Fruit fly (Drosophila melanogaster): ENCODE results near the gene KFase.

The KFase gene

DNA sequence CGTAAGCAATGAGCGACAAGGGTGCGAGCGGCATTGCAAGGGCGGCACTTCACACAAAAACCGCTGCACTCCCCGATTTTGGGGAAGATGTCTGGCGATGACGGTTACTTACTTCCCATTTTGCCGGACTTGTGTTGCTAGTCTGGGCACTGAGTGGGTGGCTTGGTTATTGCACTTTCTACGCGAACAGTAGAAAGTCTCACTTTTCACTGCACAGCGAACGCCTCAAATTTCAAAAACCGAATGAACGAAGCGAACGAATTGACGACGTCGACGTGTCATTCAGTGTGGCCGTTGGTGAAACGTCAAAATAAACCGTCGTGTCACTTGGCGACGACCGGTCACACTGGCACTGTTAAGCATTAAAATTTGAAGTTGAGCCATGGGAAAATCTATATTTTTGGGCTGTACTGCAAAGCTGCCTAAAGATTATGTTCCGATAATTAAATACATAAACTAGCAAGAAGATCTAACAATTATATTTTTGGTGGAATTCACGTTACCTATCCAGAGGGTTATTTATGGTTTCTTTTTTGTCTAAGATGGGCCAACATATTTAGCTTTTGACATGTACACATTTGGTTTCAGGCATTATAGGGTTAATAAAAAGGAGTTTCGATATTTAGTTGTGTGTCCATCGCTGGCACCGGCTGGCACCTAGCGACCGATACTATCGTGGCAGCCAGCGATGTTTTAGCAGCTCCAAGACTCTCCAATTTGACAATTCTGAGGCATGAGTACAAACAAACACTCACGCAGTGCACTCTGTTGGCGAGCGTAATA is 8.2 kb downstream of the KFase start, which contains the start of the genes Sec61alpha and Daxx:
TSS of gene Sec61alpha (minus strand) at position 364 of the 783 bp plus-strand sequence.
TSS of gene Daxx (plus strand) at position 718 of the 783 bp plus-strand sequence.
- TF ChIP-seq CG10348 (GFP tag; IDR thresholded peaks at IDR 0.05), result no peak
- peak; percentile 78 for TF ChIP-seq CG17806 (tag; optimal IDR thresholded peaks at IDR 0.05)
- peak; percentile 75 for TF ChIP-seq CG9948 (tag; optimal IDR thresholded peaks at IDR 0.05)
- peak; percentile 72 for TF ChIP-seq CG34367 (tag; optimal IDR thresholded peaks at IDR 0.05)
- TF ChIP-seq fd96Ca (GFP tag; IDR thresholded peaks at IDR 0.05), result peak; percentile 78
- no peak for TF ChIP-seq gl (tag; optimal IDR thresholded peaks at IDR 0.05)
- TF ChIP-seq CG13204 (GFP tag; optimal IDR thresholded peaks at IDR 0.05), result no peak
- peak; percentile 77 for TF ChIP-seq CG8159 (tag; optimal IDR thresholded peaks at IDR 0.05)
- TF ChIP-seq CG12605 (GFP tag; IDR thresholded peaks at IDR 0.05), result peak; percentile 19; the same call in 1 of the 2 replicates
- TF ChIP-seq Ets98B (GFP tag; IDR thresholded peaks at IDR 0.05), result peak; percentile 74
- TF ChIP-seq Pif1A (GFP tag; optimal IDR thresholded peaks at IDR 0.05), result no peak
- TF ChIP-seq CG32121 (GFP tag; IDR thresholded peaks at IDR 0.05), result peak; percentile 65; the same call in 1 of the 2 replicates
- TF ChIP-seq EcR (GFP tag; optimal IDR thresholded peaks at IDR 0.05), result no peak
- peak; percentile 78 for TF ChIP-seq CG4496 (GFP tag; IDR thresholded peaks at IDR 0.05)
- TF ChIP-seq Snoo (tag; optimal IDR thresholded peaks at IDR 0.05), result peak; percentile 63
- TF ChIP-seq CG15710 (tag; optimal IDR thresholded peaks at IDR 0.05), result peak; percentile 78
- TF ChIP-seq rn (GFP tag; IDR thresholded peaks at IDR 0.05), result peak; percentile 56; the same call in 1 of the 2 replicates
- TF ChIP-seq CG8301 (tag; optimal IDR thresholded peaks at IDR 0.05), result peak; percentile 71

DNA sequence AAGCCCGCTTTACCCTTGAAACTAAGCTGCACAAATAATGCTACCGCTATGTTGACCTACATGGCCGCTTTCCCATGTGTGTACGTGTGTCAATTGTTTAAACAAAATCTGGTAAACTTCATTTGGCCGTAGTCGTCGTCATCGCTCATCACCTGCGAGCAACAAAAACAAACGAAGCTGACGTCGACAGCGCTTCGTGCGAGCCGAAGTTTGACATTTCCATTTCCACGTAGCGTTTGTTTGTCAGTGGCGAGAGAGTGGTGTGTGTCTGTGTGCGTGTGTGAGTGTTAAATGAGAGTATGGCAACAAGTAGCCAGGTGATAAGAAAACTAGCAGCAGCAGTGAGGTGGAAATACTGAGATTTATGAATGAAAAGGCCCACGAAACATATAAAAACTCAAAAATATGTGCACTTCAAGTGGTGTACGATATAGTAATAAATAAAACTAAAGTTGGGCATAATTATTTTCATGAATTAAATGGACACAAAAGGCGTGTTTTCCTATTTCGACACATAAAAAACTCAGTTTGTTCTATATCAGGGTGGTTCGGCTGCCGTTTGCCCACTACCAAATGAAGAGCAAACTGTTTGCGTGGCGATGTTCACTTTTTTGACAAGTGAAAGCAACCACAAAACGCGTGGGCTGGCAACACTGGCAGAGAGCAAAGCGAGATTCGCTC is 9.2 kb downstream of the KFase start:
- TF ChIP-seq EcR (GFP tag; optimal IDR thresholded peaks at IDR 0.05) (peak; percentile 5), CG12605 (GFP tag; IDR thresholded peaks at IDR 0.05) (peak; percentile 55), CG14655 (GFP tag; optimal IDR thresholded peaks at IDR 0.05) (peak; percentile 25), Ets98B (GFP tag; IDR thresholded peaks at IDR 0.05) (no peak), CG8301 (tag; optimal IDR thresholded peaks at IDR 0.05) (peak; percentile 14), CG13204 (GFP tag; optimal IDR thresholded peaks at IDR 0.05) (no peak)

- TF ChIP-seq fd96Ca (GFP tag; IDR thresholded peaks at IDR 0.05) (no peak), CG17806 (tag; optimal IDR thresholded peaks at IDR 0.05) (no peak), CG10348 (GFP tag; IDR thresholded peaks at IDR 0.05) (no peak), gl (tag; optimal IDR thresholded peaks at IDR 0.05) (no peak), Snoo (tag; optimal IDR thresholded peaks at IDR 0.05) (no peak), Pif1B (GFP tag; optimal IDR thresholded peaks at IDR 0.05) (no peak), CG4496 (GFP tag; IDR thresholded peaks at IDR 0.05) (no peak), CG15710 (tag; optimal IDR thresholded peaks at IDR 0.05) (no peak), CG12605 (GFP tag; IDR thresholded peaks at IDR 0.05) (no peak), rn (GFP tag; IDR thresholded peaks at IDR 0.05) (no peak), CG14655 (GFP tag; optimal IDR thresholded peaks at IDR 0.05) (no peak), D1 (tag; optimal IDR thresholded peaks at IDR 0.05) (no peak), CG13204 (GFP tag; optimal IDR thresholded peaks at IDR 0.05) (no peak), CG8159 (tag; optimal IDR thresholded peaks at IDR 0.05) (no peak), Ets98B (GFP tag; IDR thresholded peaks at IDR 0.05) (no peak), CG34367 (tag; optimal IDR thresholded peaks at IDR 0.05) (no peak)
These were observed 11.8 kb downstream of the KFase start, which contains the start of gene CG9536 for dm6 chr2L:6476753-6477152. TSS of gene CG9536 (minus strand) at chr2L:6476975.

- 0 out of 3 replicates have a peak, but pooled peaks have one; percentile 10 for TF ChIP-seq fd96Ca (GFP tag; IDR thresholded peaks at IDR 0.05)
- no peak for TF ChIP-seq D1 (tag; optimal IDR thresholded peaks at IDR 0.05)
- no peak for TF ChIP-seq CG32121 (GFP tag; IDR thresholded peaks at IDR 0.05)
These were observed 13.5 kb downstream of the KFase start for dm6 chr2L:6474878-6475582.

- TF ChIP-seq Pif1A (GFP tag; optimal IDR thresholded peaks at IDR 0.05), result no peak
- no peak for TF ChIP-seq Ets98B (GFP tag; IDR thresholded peaks at IDR 0.05)
- TF ChIP-seq CG9948 (tag; optimal IDR thresholded peaks at IDR 0.05), result no peak
- no peak for TF ChIP-seq CG32121 (GFP tag; IDR thresholded peaks at IDR 0.05)
- TF ChIP-seq CG13204 (GFP tag; optimal IDR thresholded peaks at IDR 0.05), result no peak
- TF ChIP-seq Pif1B (GFP tag; optimal IDR thresholded peaks at IDR 0.05), result no peak
- TF ChIP-seq fd96Ca (GFP tag; IDR thresholded peaks at IDR 0.05), result no peak
- no peak for TF ChIP-seq CG14655 (GFP tag; optimal IDR thresholded peaks at IDR 0.05)
- no peak for TF ChIP-seq CG4496 (GFP tag; IDR thresholded peaks at IDR 0.05)
- TF ChIP-seq CG17806 (tag; optimal IDR thresholded peaks at IDR 0.05), result no peak
- TF ChIP-seq CG8301 (tag; optimal IDR thresholded peaks at IDR 0.05), result no peak
- TF ChIP-seq EcR (GFP tag; optimal IDR thresholded peaks at IDR 0.05), result no peak
- no peak for TF ChIP-seq CG10348 (GFP tag; IDR thresholded peaks at IDR 0.05)
- no peak for TF ChIP-seq CG15710 (tag; optimal IDR thresholded peaks at IDR 0.05)
- no peak for TF ChIP-seq CG34367 (tag; optimal IDR thresholded peaks at IDR 0.05)
- TF ChIP-seq Snoo (tag; optimal IDR thresholded peaks at IDR 0.05), result no peak
- no peak for TF ChIP-seq CG12605 (GFP tag; IDR thresholded peaks at IDR 0.05)
- TF ChIP-seq rn (GFP tag; IDR thresholded peaks at IDR 0.05), result no peak
These were observed 14.3 kb downstream of the KFase start for dm6 chr2L:6474298-6474697.
